Worm (Caenorhabditis elegans): ENCODE measurements around the gene F36A4.1.

The F36A4.1 gene

DNA sequence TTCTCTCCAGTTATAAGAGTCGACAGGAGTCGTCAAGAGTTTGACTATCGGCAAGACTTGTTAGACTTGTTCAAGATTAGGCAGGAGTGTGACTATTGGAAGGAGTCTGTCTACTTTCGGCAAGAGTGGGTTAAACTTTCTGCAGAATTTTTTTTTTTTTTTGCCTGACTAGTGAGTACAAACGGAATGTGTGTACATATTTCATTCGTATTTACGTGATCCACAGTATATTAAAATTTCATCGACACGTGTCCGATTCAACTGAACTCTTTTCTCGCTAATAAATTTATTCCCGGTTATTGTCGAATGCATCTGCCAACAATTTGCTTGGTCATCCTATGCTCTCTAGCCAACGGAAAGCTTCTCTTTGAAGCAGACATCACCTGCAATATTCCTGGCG is at the start of gene F36A4.1:
TSS of gene F36A4.1 (plus strand) at position 301 of the 400 bp plus-strand sequence.
- TF ChIP-seq sup-37 (GFP tag; optimal IDR thresholded peaks at IDR 0.05) (no peak), ceh-63 (GFP tag; optimal IDR thresholded peaks at IDR 0.05) (no peak), nhr-85 (tag) (peak; percentile 31)

DNA sequence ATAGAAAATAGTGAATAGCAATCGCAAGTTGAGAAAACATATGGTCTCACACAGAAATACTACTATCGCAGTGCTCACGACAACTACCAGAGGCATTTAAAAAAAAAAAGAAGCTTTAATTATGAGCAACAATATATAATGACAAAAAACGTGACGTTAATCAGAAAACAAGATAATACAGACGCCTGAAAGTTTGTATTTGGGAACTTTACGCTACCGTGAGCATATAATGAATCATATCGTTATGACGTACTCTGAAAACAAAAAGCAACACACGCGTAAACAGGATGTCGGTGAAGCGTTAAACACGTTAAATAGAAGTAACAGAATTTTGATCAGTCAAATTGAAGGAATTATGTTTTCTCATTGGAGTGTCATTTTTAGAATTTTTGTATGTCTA is 46.4 kb upstream of the F36A4.1 start, which contains the start of gene srbc-71:
TSS of gene srbc-71 (minus strand) at position 101 of the 400 bp plus-strand sequence.
- TF ChIP-seq C34B4.2 (tag; optimal IDR thresholded peaks at IDR 0.05), result no peak
- TF ChIP-seq fkh-10 (GFP tag; optimal IDR thresholded peaks at IDR 0.05), result no peak
- TF ChIP-seq aly-2 (tag; optimal IDR thresholded peaks at IDR 0.05), result no peak
- TF ChIP-seq F16B12.6 (tag; optimal IDR thresholded peaks at IDR 0.05), result no peak
- TF ChIP-seq fkh-8 (tag; optimal IDR thresholded peaks at IDR 0.05), result peak; percentile 3
- TF ChIP-seq nhr-90 (tag; optimal IDR thresholded peaks at IDR 0.05; ENCODE audit: poor library complexity), result no peak
- no peak for TF ChIP-seq mab-9 (GFP tag; IDR thresholded peaks at IDR 0.05)

DNA sequence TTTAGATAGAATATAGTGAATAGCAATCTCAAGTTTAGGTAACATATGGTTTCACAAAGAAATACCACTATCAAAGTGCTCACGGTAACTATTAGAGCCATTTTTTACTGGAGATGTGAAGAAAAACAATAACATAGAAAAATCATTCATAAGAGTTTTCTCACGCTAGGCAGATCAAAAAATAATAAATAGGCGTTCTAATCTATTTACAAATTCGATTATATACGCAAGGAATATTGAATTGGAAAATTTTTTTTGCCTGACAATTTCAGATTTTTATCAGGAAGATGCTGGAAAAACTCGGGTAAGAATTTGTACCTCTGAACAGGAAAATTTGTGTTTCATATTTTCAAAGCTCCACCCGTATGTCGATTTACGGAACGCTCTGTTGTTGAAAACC is 44.4 kb upstream of the F36A4.1 start, which contains the start of gene srbc-70:
TSS of gene srbc-70 (minus strand) at position 101 of the 400 bp plus-strand sequence.
- no peak for TF ChIP-seq swsn-7 (tag; optimal IDR thresholded peaks at IDR 0.05)
- TF ChIP-seq pax-3 (tag; optimal IDR thresholded peaks at IDR 0.05), result no peak
- TF ChIP-seq mef-2 (tag; optimal IDR thresholded peaks at IDR 0.05), result no peak
- TF ChIP-seq skn-1 (tag; optimal IDR thresholded peaks at IDR 0.05), result no peak
- no peak for TF ChIP-seq alr-1 (tag; optimal IDR thresholded peaks at IDR 0.05; ENCODE audit: borderline replicate concordance)
- TF ChIP-seq xbp-1 (tag; optimal IDR thresholded peaks at IDR 0.05), result no peak
- no peak for TF ChIP-seq lin-15B (tag; optimal IDR thresholded peaks at IDR 0.05)
- no peak for TF ChIP-seq efl-1 (optimal IDR thresholded peaks at IDR 0.05)
- no peak for TF ChIP-seq efl-1 (GFP tag; optimal IDR thresholded peaks at IDR 0.05 in 1 of 2)
- TF ChIP-seq nhr-20 (tag; optimal IDR thresholded peaks at IDR 0.05), result no peak
- no peak for TF ChIP-seq egl-27 (tag; optimal IDR thresholded peaks at IDR 0.05)
- TF ChIP-seq unc-98 (GFP tag; IDR thresholded peaks at IDR 0.05), result no peak
- TF ChIP-seq elt-2 (tag; optimal IDR thresholded peaks at IDR 0.05), result no peak
- no peak for TF ChIP-seq hpl-2 (GFP tag; optimal IDR thresholded peaks at IDR 0.05)
- no peak for TF ChIP-seq nhr-237 (tag; optimal IDR thresholded peaks at IDR 0.05)
- TF ChIP-seq ceh-90 (tag; optimal IDR thresholded peaks at IDR 0.05), result no peak
- no peak for TF ChIP-seq nhr-90 (tag; optimal IDR thresholded peaks at IDR 0.05; ENCODE audit: poor library complexity)
- no peak for TF ChIP-seq ces-1 (GFP tag; optimal IDR thresholded peaks at IDR 0.05)
- no peak for TF ChIP-seq ceh-8 (GFP tag; optimal IDR thresholded peaks at IDR 0.05)

DNA sequence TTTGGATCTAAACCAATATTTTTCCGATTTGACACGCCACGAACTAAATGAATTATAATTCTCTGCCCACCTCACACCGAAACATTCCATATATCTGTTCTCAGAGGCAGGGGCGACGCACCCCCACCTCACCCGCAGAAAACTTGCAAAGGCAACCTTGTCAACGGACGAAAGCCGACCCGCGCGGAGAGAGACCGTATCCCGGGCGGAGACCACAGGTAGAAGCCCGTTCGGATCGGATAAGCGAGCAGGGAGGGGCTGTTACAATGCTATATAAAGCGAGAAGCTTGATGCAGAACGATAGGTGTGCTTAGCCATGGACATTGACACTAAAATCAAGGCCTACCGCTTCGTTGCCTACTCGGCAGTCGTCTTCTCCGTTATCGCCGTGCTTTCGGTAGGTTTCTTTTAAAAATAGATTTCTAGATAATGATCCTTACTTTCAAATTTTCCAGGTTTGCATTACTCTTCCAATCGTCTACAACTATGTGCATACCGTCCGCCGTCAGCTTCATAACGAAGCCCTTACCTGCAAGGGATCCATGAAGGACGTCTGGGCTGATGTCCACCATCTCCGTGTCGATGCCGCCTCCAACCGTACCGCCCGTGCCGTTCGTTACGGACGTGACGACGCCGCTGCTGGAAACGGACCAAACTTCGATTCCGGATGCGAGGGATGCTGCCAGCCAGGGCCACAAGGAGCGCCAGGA is 36.8 kb upstream of the F36A4.1 start, which contains the start of the genes zipt-2.2 and dpy-13:
TSS of gene zipt-2.2 (minus strand) at position 51 of the 710 bp plus-strand sequence.
TSS of gene dpy-13 (plus strand) at position 300 of the 710 bp plus-strand sequence.
- TF ChIP-seq nhr-19 (GFP tag; conservative IDR thresholded peaks at IDR 0.05), result no peak
- no peak for TF ChIP-seq snu-23 (GFP tag; optimal IDR thresholded peaks at IDR 0.05)
- TF ChIP-seq hlh-4 (tag; optimal IDR thresholded peaks at IDR 0.05), result no peak
- no peak for TF ChIP-seq nhr-11 (tag; optimal IDR thresholded peaks at IDR 0.05)
- TF ChIP-seq unc-98 (GFP tag; IDR thresholded peaks at IDR 0.05), result no peak
- no peak for TF ChIP-seq ama-1 (optimal IDR thresholded peaks at IDR 0.05)
- TF ChIP-seq pag-3 (tag; optimal IDR thresholded peaks at IDR 0.05; ENCODE audit: borderline replicate concordance, insufficient read depth), result no peak
- TF ChIP-seq unc-62 (GFP tag; optimal IDR thresholded peaks at IDR 0.05), result no peak
- no peak for TF ChIP-seq zag-1 (tag; optimal IDR thresholded peaks at IDR 0.05)
- no peak for TF ChIP-seq ztf-4 (tag; optimal IDR thresholded peaks at IDR 0.05)
- no peak for TF ChIP-seq nhr-12 (tag; optimal IDR thresholded peaks at IDR 0.05)

Measured in whole organism, L1 larva.